Fruit fly (Drosophila melanogaster): Measurements from ENCODE around the gene Pfrx.

Pfrx gene

DNA sequence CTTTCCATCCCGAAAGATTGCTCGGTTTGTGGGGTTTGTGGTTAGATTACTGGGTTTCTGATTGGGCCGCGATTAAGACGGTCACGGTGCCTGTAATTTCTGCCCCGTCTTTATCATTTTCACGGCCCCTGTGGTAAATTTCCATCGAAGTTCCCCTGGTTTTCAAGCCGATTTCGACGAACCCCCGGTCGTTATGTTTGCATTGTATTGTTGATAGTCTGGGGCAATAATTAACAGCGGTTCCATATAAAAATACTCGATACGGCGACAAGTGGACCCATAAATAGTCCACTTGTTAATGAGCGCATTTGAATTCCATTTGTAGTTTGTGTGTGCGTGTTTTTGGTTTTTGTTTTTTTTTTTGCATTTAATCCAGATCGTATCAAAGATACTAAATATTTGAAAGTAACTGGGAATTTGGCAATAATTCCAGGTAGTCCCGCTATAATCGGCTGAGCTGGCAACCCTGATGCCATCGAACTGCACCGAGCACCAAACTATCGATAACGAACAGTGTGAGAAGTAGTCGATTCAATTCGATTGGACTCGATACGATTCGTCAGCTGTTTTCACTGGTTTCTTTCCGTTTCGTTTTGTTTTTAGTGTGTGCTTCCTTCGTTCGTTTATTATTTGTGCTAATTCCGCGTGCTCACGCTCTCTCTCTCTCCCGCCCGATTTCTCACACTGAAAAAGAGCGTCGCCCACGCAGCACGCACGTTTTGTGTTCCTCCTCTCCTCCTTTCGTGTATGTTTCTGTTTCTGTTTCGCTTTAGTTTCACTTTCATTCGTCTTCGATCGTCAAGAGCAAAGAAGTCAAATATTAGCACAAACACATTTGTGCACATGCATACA lies 10.3 kb downstream of the Pfrx start (continued):
- peak; percentile 47 for TF ChIP-seq Bdp1 (GFP tag; optimal IDR thresholded peaks at IDR 0.05)
- TF ChIP-seq Hr51 (GFP tag; optimal IDR thresholded peaks at IDR 0.05), result no peak
- no peak for TF ChIP-seq Elba2 (GFP tag; optimal IDR thresholded peaks at IDR 0.05)
- no peak for TF ChIP-seq sd (tag; optimal IDR thresholded peaks at IDR 0.05)
- no peak for TF ChIP-seq CG31388 (GFP tag; optimal IDR thresholded peaks at IDR 0.05)
- no peak for TF ChIP-seq bsh (GFP tag; optimal IDR thresholded peaks at IDR 0.05)
- TF ChIP-seq da (GFP tag; optimal IDR thresholded peaks at IDR 0.05), result peak; percentile 17
- TF ChIP-seq al (GFP tag; IDR thresholded peaks at IDR 0.05), result no peak
- no peak for TF ChIP-seq HLHmδ (GFP tag; optimal IDR thresholded peaks at IDR 0.05)
- TF ChIP-seq CG15601 (tag; optimal IDR thresholded peaks at IDR 0.05), result no peak
- TF ChIP-seq Abd-B (GFP tag; optimal IDR thresholded peaks at IDR 0.05), result no peak
- no peak for TF ChIP-seq br (optimal IDR thresholded peaks at IDR 0.05)
- 0 out of 2 replicates have a peak, but pooled peaks have one; percentile 20 for TF ChIP-seq klu (GFP tag; IDR thresholded peaks at IDR 0.05)
- TF ChIP-seq CG17385 (GFP tag; optimal IDR thresholded peaks at IDR 0.05), result no peak
- TF ChIP-seq CHES-1-like (GFP tag; optimal IDR thresholded peaks at IDR 0.05), result peak; percentile 66
- TF ChIP-seq Trl (optimal IDR thresholded peaks at IDR 0.05), result peak; percentile 76 to 88
- TF ChIP-seq Trl (GFP tag; optimal IDR thresholded peaks at IDR 0.05), result peak; percentile 41
- no peak for TF ChIP-seq ash1 (GFP tag; optimal IDR thresholded peaks at IDR 0.05)
- TF ChIP-seq CG18011 (GFP tag; optimal IDR thresholded peaks at IDR 0.05), result no peak
- TF ChIP-seq CG6683 (GFP tag; optimal IDR thresholded peaks at IDR 0.05), result no peak
- peak; percentile 20 for TF ChIP-seq CG18619 (GFP tag; optimal IDR thresholded peaks at IDR 0.05)
- no peak for TF ChIP-seq org-1 (GFP tag; optimal IDR thresholded peaks at IDR 0.05)
- peak; percentile 43 for TF ChIP-seq Hand (GFP tag; optimal IDR thresholded peaks at IDR 0.05)
- no peak for TF ChIP-seq ftz-f1 (GFP tag; optimal IDR thresholded peaks at IDR 0.05)
- TF ChIP-seq D19A (tag; optimal IDR thresholded peaks at IDR 0.05), result no peak
- no peak for TF ChIP-seq CG31365 (tag; optimal IDR thresholded peaks at IDR 0.05)
- no peak for TF ChIP-seq CG10147 (GFP tag; optimal IDR thresholded peaks at IDR 0.05)
- peak; percentile 80 for TF ChIP-seq HLH4C (GFP tag; IDR thresholded peaks at IDR 0.05; ENCODE audit: partially characterized antibody)
- TF ChIP-seq CG4707 (GFP tag; optimal IDR thresholded peaks at IDR 0.05), result no peak
- peak; percentile 54 for TF ChIP-seq slbo (GFP tag; IDR thresholded peaks at IDR 0.05)
- TF ChIP-seq Neu2 (GFP tag; optimal IDR thresholded peaks at IDR 0.05; ENCODE audit: borderline replicate concordance), result no peak
- TF ChIP-seq HmgD (GFP tag; optimal IDR thresholded peaks at IDR 0.05), result peak; percentile 18
- no peak for TF ChIP-seq Fer2 (tag; optimal IDR thresholded peaks at IDR 0.05)
- no peak for TF ChIP-seq otp (GFP tag; IDR thresholded peaks at IDR 0.05)
- peak; percentile 27 for TF ChIP-seq crc (GFP tag; optimal IDR thresholded peaks at IDR 0.05)
- peak; percentile 14 for TF ChIP-seq CG9727 (GFP tag; optimal IDR thresholded peaks at IDR 0.05)
- no peak for TF ChIP-seq eve (GFP tag; optimal IDR thresholded peaks at IDR 0.05)
- TF ChIP-seq esg (GFP tag; conservative IDR thresholded peaks at IDR 0.05), result no peak
- TF ChIP-seq bcd (GFP tag; optimal IDR thresholded peaks at IDR 0.05), result no peak
- TF ChIP-seq CG12659 (GFP tag; optimal IDR thresholded peaks at IDR 0.05), result no peak
- no peak for TF ChIP-seq Hr78 (GFP tag; optimal IDR thresholded peaks at IDR 0.05)
- TF ChIP-seq lmd (GFP tag; IDR thresholded peaks at IDR 0.05), result peak; percentile 31; the same call in 1 of the 2 replicates
- no peak for TF ChIP-seq toy (GFP tag; IDR thresholded peaks at IDR 0.05)
- TF ChIP-seq en (GFP tag; optimal IDR thresholded peaks at IDR 0.05), result no peak
- 0 out of 3 replicates have a peak, but pooled peaks have one; percentile 16 for TF ChIP-seq CG11695 (GFP tag; IDR thresholded peaks at IDR 0.05)
- no peak for TF ChIP-seq CG8765 (GFP tag; IDR thresholded peaks at IDR 0.05)
- no peak for TF ChIP-seq Sox100B (GFP tag; optimal IDR thresholded peaks at IDR 0.05)
- TF ChIP-seq CG4282 (GFP tag; optimal IDR thresholded peaks at IDR 0.05), result no peak
- TF ChIP-seq tin (GFP tag; optimal IDR thresholded peaks at IDR 0.05), result peak; percentile 33
- no peak for TF ChIP-seq h (optimal IDR thresholded peaks at IDR 0.05)
